Worm (Caenorhabditis elegans) whole organism, L2 larva: Measurements from ENCODE around the gene msp-77.

Experiments
- C34F6.9 ChIP-seq: fragments of 150-350 bp; optimal IDR thresholded peaks from 2 replicates; lab custom pipeline; 2014; ENCODE audit warnings: missing biosample characterization, missing genetic modification characterization
- F13H6.1 ChIP-seq: sonication (generic microtip); optimal IDR thresholded peaks from 2 replicates; lab custom pipeline; 2016; ENCODE audit warnings: missing genetic modification characterization, missing compliant biosample characterization
- R02D3.7 ChIP-seq: fragments of 150-350 bp; optimal IDR thresholded peaks from 2 replicates; lab custom pipeline; 2014; ENCODE audit warnings: missing biosample characterization, missing genetic modification characterization
- Y55F3AM.14 ChIP-seq: fragments of 200-800 bp; sonication (Bioruptor generic); optimal IDR thresholded peaks from 2 replicates; lab custom pipeline; 2018; ENCODE audit warnings: mild to moderate bottlenecking, missing genetic modification characterization, missing compliant biosample characterization
- ZK546.5 ChIP-seq: sonication (generic microtip); optimal IDR thresholded peaks from 2 replicates; lab custom pipeline; 2017; ENCODE audit warnings: missing biosample characterization, missing genetic modification characterization
- alr-1 ChIP-seq: fragments of 150-350 bp; optimal IDR thresholded peaks from 2 replicates; lab custom pipeline; 2014; ENCODE audit warnings: missing biosample characterization, missing genetic modification characterization
- ama-1 ChIP-seq: fragments of 150-350 bp; optimal IDR thresholded peaks from 2 replicates; lab custom pipeline; 2018; ENCODE audit warnings: inconsistent platforms
- blmp-1 ChIP-seq: sonication (generic microtip); optimal IDR thresholded peaks from 2 replicates; lab custom pipeline; 2017; ENCODE audit warnings: missing genetic modification characterization, mild to moderate bottlenecking, missing compliant biosample characterization, antibody characterized with exemption, moderate library complexity; ENCODE audit not compliant: insufficient read depth
- ceh-16 ChIP-seq: fragments of 150-350 bp; optimal IDR thresholded peaks from 2 replicates; lab custom pipeline; 2014; ENCODE audit warnings: missing biosample characterization, missing genetic modification characterization
- ceh-82 ChIP-seq: fragments of 150-350 bp; optimal IDR thresholded peaks from 2 replicates; lab custom pipeline; 2014; ENCODE audit warnings: missing biosample characterization, missing genetic modification characterization
- crh-2 ChIP-seq: sonication (generic microtip); optimal IDR thresholded peaks from 2 replicates; lab custom pipeline; 2017; ENCODE audit warnings: missing biosample characterization, missing genetic modification characterization
- dmd-4 ChIP-seq: sonication (generic microtip); optimal IDR thresholded peaks from 2 replicates; lab custom pipeline; 2017; ENCODE audit warnings: missing biosample characterization, missing genetic modification characterization
- egl-27 ChIP-seq: sonication (generic microtip); optimal IDR thresholded peaks from 3 replicates; lab custom pipeline; 2017; ENCODE audit warnings: missing biosample characterization, missing genetic modification reagents, missing genetic modification characterization
- elt-1 ChIP-seq: fragments of 150-350 bp; optimal IDR thresholded peaks from 2 replicates; lab custom pipeline; 2014; ENCODE audit warnings: missing biosample characterization, missing genetic modification characterization
- fos-1 ChIP-seq: fragments of 150-350 bp; optimal IDR thresholded peaks from 2 replicates; lab custom pipeline; 2014; ENCODE audit warnings: missing biosample characterization, missing genetic modification characterization
- lin-11 ChIP-seq: fragments of 150-350 bp; sonication (generic microtip); optimal IDR thresholded peaks from 2 replicates; lab custom pipeline; 2014; ENCODE audit warnings: missing biosample characterization, missing genetic modification characterization, inconsistent platforms, mixed read lengths
- lin-39 ChIP-seq: fragments of 150-350 bp; optimal IDR thresholded peaks from 2 replicates; lab custom pipeline; 2014; ENCODE audit warnings: missing biosample characterization, missing genetic modification reagents, missing genetic modification characterization
- lsy-2 ChIP-seq, 2 experiments: fragments of 150-350 bp in 1 of 2; sonication (generic microtip) in 1 of 2; optimal IDR thresholded peaks; 2 replicates each; lab custom pipeline; 2014 to 2017; ENCODE audit warnings: missing biosample characterization in 2 of 2, missing genetic modification characterization in 2 of 2
- mbf-1 ChIP-seq: sonication (generic microtip); optimal IDR thresholded peaks from 2 replicates; lab custom pipeline; 2017; ENCODE audit warnings: missing biosample characterization, missing genetic modification characterization
- mdl-1 ChIP-seq, 2 experiments: fragments of 150-350 bp in 1 of 2; sonication (generic microtip) in 1 of 2; optimal IDR thresholded peaks; 2 replicates each; lab custom pipeline; 2017; ENCODE audit warnings: missing biosample characterization in 2 of 2, missing genetic modification characterization in 2 of 2
- nhr-129 ChIP-seq: fragments of 150-350 bp; optimal IDR thresholded peaks from 2 replicates; lab custom pipeline; 2014; ENCODE audit warnings: missing biosample characterization, missing genetic modification characterization
- nhr-23 ChIP-seq: fragments of 150-350 bp; optimal IDR thresholded peaks from 2 replicates; lab custom pipeline; 2014; ENCODE audit warnings: missing biosample characterization, missing genetic modification reagents, missing genetic modification characterization
- nhr-237 ChIP-seq: fragments of 150-350 bp; optimal IDR thresholded peaks from 2 replicates; lab custom pipeline; 2014; ENCODE audit warnings: missing biosample characterization, missing genetic modification characterization
- nhr-25 ChIP-seq: fragments of 150-350 bp; sonication (generic microtip); optimal IDR thresholded peaks from 3 replicates; lab custom pipeline; 2014; ENCODE audit warnings: missing biosample characterization, missing genetic modification characterization
- peb-1 ChIP-seq: fragments of 150-350 bp; optimal IDR thresholded peaks from 2 replicates; lab custom pipeline; 2014; ENCODE audit warnings: missing biosample characterization, missing genetic modification characterization
- sem-4 ChIP-seq: fragments of 150-350 bp; optimal IDR thresholded peaks from 2 replicates; lab custom pipeline; 2014; ENCODE audit warnings: missing biosample characterization, missing genetic modification reagents, missing genetic modification characterization
- skn-1 ChIP-seq: sonication (generic microtip); optimal IDR thresholded peaks from 2 replicates; lab custom pipeline; 2017; ENCODE audit warnings: missing biosample characterization, missing genetic modification characterization
- sma-3 ChIP-seq: sonication (generic microtip); optimal IDR thresholded peaks from 2 replicates; lab custom pipeline; 2016; ENCODE audit warnings: missing genetic modification reagents, missing genetic modification characterization, missing compliant biosample characterization
- sma-9 ChIP-seq, 2 experiments: fragments of 150-350 bp in 1 of 2; sonication (generic microtip) in 1 of 2; optimal IDR thresholded peaks; 2 replicates each; lab custom pipeline; 2014 to 2016; ENCODE audit warnings: missing genetic modification characterization in 2 of 2, mild to moderate bottlenecking in 1 of 2, missing biosample characterization in 1 of 2, missing compliant biosample characterization in 1 of 2, missing genetic modification reagents in 1 of 2, moderate library complexity in 1 of 2
- snpc-4 ChIP-seq: fragments of 150-350 bp; optimal IDR thresholded peaks from 2 replicates; lab custom pipeline; 2014; ENCODE audit warnings: missing biosample characterization, missing genetic modification characterization
- unc-39 ChIP-seq: fragments of 150-350 bp; optimal IDR thresholded peaks from 2 replicates; lab custom pipeline; 2014; ENCODE audit warnings: missing biosample characterization, missing genetic modification characterization
- unc-55 ChIP-seq: fragments of 150-350 bp; sonication (generic microtip); optimal IDR thresholded peaks from 3 replicates; lab custom pipeline; 2014; ENCODE audit warnings: missing biosample characterization, missing genetic modification reagents, missing genetic modification characterization
- zag-1 ChIP-seq: fragments of 150-350 bp; optimal IDR thresholded peaks from 2 replicates; lab custom pipeline; 2014; ENCODE audit warnings: missing biosample characterization, missing genetic modification characterization
- ztf-11 ChIP-seq: sonication (generic microtip); optimal IDR thresholded peaks from 2 replicates; lab custom pipeline; 2017; ENCODE audit warnings: missing biosample characterization, missing genetic modification characterization

msp-77 gene

ce11 chrIV:9918021-9918420 is 23.6 kb downstream of the msp-77 start:
- TF ChIP-seq alr-1 (tag; lab: Kevin White, UChicago) (no peak), dmd-4 (tag; lab: Kevin White, UChicago) (no peak), nhr-25 (peak; percentile 45), sma-3 (GFP tag; lab: Kevin White, UChicago) (no peak), Y55F3AM.14 (GFP tag; lab: Kevin White, UChicago) (peak; percentile 16)

DNA sequence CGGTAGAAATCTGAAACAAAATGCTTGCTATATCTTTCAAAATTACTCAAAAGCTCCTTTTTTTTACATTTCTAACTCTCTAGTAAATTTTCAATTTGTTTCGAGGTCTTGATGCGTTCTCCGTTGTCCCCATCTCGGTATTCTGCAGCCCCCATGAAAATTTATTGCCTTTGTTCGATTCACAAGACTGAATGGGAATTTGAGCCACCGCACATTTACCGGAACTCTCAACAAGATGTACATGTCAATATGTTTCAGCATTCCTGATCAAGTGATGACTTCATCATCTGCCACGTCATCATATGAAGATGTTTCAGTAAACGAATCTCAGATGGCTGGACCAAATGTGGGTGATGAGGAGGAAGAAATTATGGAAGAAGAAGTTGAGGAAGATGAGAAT is 26.0 kb downstream of the msp-77 start:
- TF ChIP-seq unc-55 (GFP tag; lab: Kevin White, UChicago), result no peak
- no peak for TF ChIP-seq lin-39 (tag; lab: Kevin White, UChicago)
- TF ChIP-seq nhr-237 (tag; lab: Kevin White, UChicago), result no peak
- TF ChIP-seq skn-1 (tag; lab: Kevin White, UChicago), result no peak
- TF ChIP-seq ZK546.5 (tag; lab: Kevin White, UChicago), result no peak
- no peak for TF ChIP-seq mdl-1 (tag; optimal IDR thresholded peaks at IDR 0.05; lab: Kevin White, UChicago)
- no peak for TF ChIP-seq snpc-4 (tag; lab: Kevin White, UChicago)

- TF ChIP-seq snpc-4 (tag; lab: Kevin White, UChicago) (no peak), Y55F3AM.14 (GFP tag; lab: Kevin White, UChicago) (no peak), zag-1 (no peak), lin-11 (no peak), ama-1 (lab: Kevin White, UChicago) (no peak), unc-55 (GFP tag; lab: Kevin White, UChicago) (no peak), unc-39 (tag; lab: Kevin White, UChicago) (no peak), egl-27 (tag; lab: Kevin White, UChicago) (no peak), R02D3.7 (tag; lab: Kevin White, UChicago) (no peak), ztf-11 (no peak), nhr-23 (tag; lab: Kevin White, UChicago) (no peak), fos-1 (no peak), lin-39 (tag; lab: Kevin White, UChicago) (no peak), sem-4 (tag; lab: Kevin White, UChicago) (no peak), elt-1 (tag; lab: Kevin White, UChicago) (no peak)
- TF ChIP-seq, all 48 proteins: peak for 0
Measured at ce11 chrIV:9924419-9924818, 30.0 kb downstream of the msp-77 start.

- TF ChIP-seq lin-39 (tag; lab: Kevin White, UChicago) (peak; percentile 38), ceh-16 (tag; lab: Kevin White, UChicago) (no peak), elt-1 (tag; lab: Kevin White, UChicago) (no peak), crh-2 (no peak), nhr-129 (tag; lab: Kevin White, UChicago) (peak; percentile 56), R02D3.7 (tag; lab: Kevin White, UChicago) (no peak), mbf-1 (tag; lab: Kevin White, UChicago) (no peak), nhr-23 (tag; lab: Kevin White, UChicago) (no peak), lsy-2 (tag; optimal IDR thresholded peaks at IDR 0.05; lab: Kevin White, UChicago) (peak in 1 of 2 experiments; percentile 61), peb-1 (tag; lab: Kevin White, UChicago) (no peak), blmp-1 (tag; lab: Kevin White, UChicago) (no peak), C34F6.9 (tag; lab: Kevin White, UChicago) (peak; percentile 61), ceh-82 (tag; lab: Kevin White, UChicago) (no peak), sma-9 (GFP tag; optimal IDR thresholded peaks at IDR 0.05; lab: Kevin White, UChicago) (peak; percentile 16), sma-9 (tag; optimal IDR thresholded peaks at IDR 0.05; lab: Kevin White, UChicago) (no peak), alr-1 (tag; lab: Kevin White, UChicago) (no peak), F13H6.1 (peak; percentile 76)
- TF ChIP-seq, all 48 proteins: peak for 6
Measured at ce11 chrIV:9928180-9928896, 33.9 kb downstream of the msp-77 start, which contains the start of gene dur-1. TSS of gene dur-1 (minus strand) at chrIV:9928230.
